Worm (Caenorhabditis elegans): ENCODE measurements around the gene clec-171.

- no peak for TF ChIP-seq C08G9.2 (tag; optimal IDR thresholded peaks at IDR 0.05)
- no peak for TF ChIP-seq C38D4.7 (GFP tag; optimal IDR thresholded peaks at IDR 0.05)
- no peak for TF ChIP-seq ceh-19 (GFP tag; optimal IDR thresholded peaks at IDR 0.05)
- TF ChIP-seq ets-4 (tag; optimal IDR thresholded peaks at IDR 0.05), result no peak
- no peak for TF ChIP-seq nfya-1 (tag; optimal IDR thresholded peaks at IDR 0.05)
- no peak for TF ChIP-seq pros-1 (tag; optimal IDR thresholded peaks at IDR 0.05)
- TF ChIP-seq syd-9 (tag; optimal IDR thresholded peaks at IDR 0.05), result no peak
- no peak for TF ChIP-seq lim-6 (tag; optimal IDR thresholded peaks at IDR 0.05)
These were observed 37.6 kb downstream of the clec-171 start for ce11 chrIV:1389599-1389998.

All from whole organism, late embryonic.